Worm (Caenorhabditis elegans) whole organism, L3 larva: ENCODE data around the gene cnc-11.

ENCODE experiments used
- R02D3.7 ChIP-seq: fragments of 150-350 bp; optimal IDR thresholded peaks from 2 replicates; lab custom pipeline; 2014; ENCODE audit warnings: missing biosample characterization, missing genetic modification characterization
- aly-2 ChIP-seq: fragments of 150-350 bp; optimal IDR thresholded peaks from 2 replicates; lab custom pipeline; 2014; ENCODE audit warnings: missing biosample characterization, missing genetic modification characterization
- ama-1 ChIP-seq: fragments of 150-350 bp; optimal IDR thresholded peaks from 2 replicates; lab custom pipeline; 2018
- ceh-16 ChIP-seq: sonication (generic microtip); optimal IDR thresholded peaks from 2 replicates; lab custom pipeline; 2017; ENCODE audit warnings: missing biosample characterization, missing genetic modification characterization
- ceh-28 ChIP-seq: fragments of 150-350 bp; optimal IDR thresholded peaks from 2 replicates; lab custom pipeline; 2014; ENCODE audit warnings: missing biosample characterization, missing genetic modification reagents, missing genetic modification characterization
- ceh-82 ChIP-seq: fragments of 150-350 bp; optimal IDR thresholded peaks from 2 replicates; lab custom pipeline; 2014; ENCODE audit warnings: missing biosample characterization, missing genetic modification characterization
- ceh-9 ChIP-seq: sonication (generic microtip); optimal IDR thresholded peaks from 2 replicates; lab custom pipeline; 2018; ENCODE audit warnings: missing biosample characterization, missing genetic modification characterization
- egl-5 ChIP-seq: fragments of 150-350 bp; optimal IDR thresholded peaks from 2 replicates; lab custom pipeline; 2017; ENCODE audit warnings: missing biosample characterization, missing genetic modification reagents, missing genetic modification characterization, inconsistent platforms
- elt-1 ChIP-seq: fragments of 150-350 bp; optimal IDR thresholded peaks from 2 replicates; lab custom pipeline; 2014; ENCODE audit warnings: missing biosample characterization, missing genetic modification characterization
- elt-2 ChIP-seq: sonication (generic microtip); optimal IDR thresholded peaks from 2 replicates; lab custom pipeline; 2016; ENCODE audit warnings: missing genetic modification reagents, mild to moderate bottlenecking, missing genetic modification characterization, missing compliant biosample characterization
- elt-3 ChIP-seq, 3 experiments: fragments of 150-350 bp in 1 of 3; sonication (generic microtip) in 2 of 3; optimal IDR thresholded peaks; 2 replicates in 2 of 3; 4 replicates in 1 of 3; lab custom pipeline; 2014 to 2017; ENCODE audit warnings: missing biosample characterization in 3 of 3, missing genetic modification characterization in 3 of 3
- fkh-10 ChIP-seq: sonication (generic microtip); optimal IDR thresholded peaks from 2 replicates; lab custom pipeline; 2017; ENCODE audit warnings: missing biosample characterization, missing genetic modification reagents, missing genetic modification characterization
- fkh-2 ChIP-seq: fragments of 150-350 bp; optimal IDR thresholded peaks from 2 replicates; lab custom pipeline; 2014; ENCODE audit warnings: missing biosample characterization, missing genetic modification reagents, missing genetic modification characterization
- fos-1 ChIP-seq: fragments of 150-350 bp; optimal IDR thresholded peaks from 2 replicates; lab custom pipeline; 2014; ENCODE audit warnings: missing biosample characterization, missing genetic modification characterization
- hmg-11 ChIP-seq: sonication (generic microtip); optimal IDR thresholded peaks from 2 replicates; lab custom pipeline; 2016; ENCODE audit warnings: missing genetic modification characterization, missing compliant biosample characterization
- jun-1 ChIP-seq: fragments of 150-350 bp; optimal IDR thresholded peaks from 2 replicates; lab custom pipeline; 2014; ENCODE audit warnings: missing biosample characterization, missing genetic modification reagents, missing genetic modification characterization
- lin-15B ChIP-seq: fragments of 150-350 bp; optimal IDR thresholded peaks from 2 replicates; lab custom pipeline; 2014; ENCODE audit warnings: missing biosample characterization, missing genetic modification characterization
- lin-39 ChIP-seq: fragments of 150-350 bp; optimal IDR thresholded peaks from 2 replicates; lab custom pipeline; 2018; ENCODE audit warnings: missing biosample characterization, missing genetic modification reagents, missing genetic modification characterization
- lsy-12 ChIP-seq: sonication (generic microtip); optimal IDR thresholded peaks from 2 replicates; lab custom pipeline; 2016; ENCODE audit warnings: mild to moderate bottlenecking, missing genetic modification characterization, missing compliant biosample characterization
- mdl-1 ChIP-seq: fragments of 150-350 bp; optimal IDR thresholded peaks from 2 replicates; lab custom pipeline; 2014; ENCODE audit warnings: missing biosample characterization, missing genetic modification characterization
- mml-1 ChIP-seq: fragments of 150-350 bp; sonication (generic microtip); optimal IDR thresholded peaks from 3 replicates; lab custom pipeline; 2014; ENCODE audit warnings: missing biosample characterization, missing genetic modification characterization
- nfya-1 ChIP-seq: sonication (generic microtip); optimal IDR thresholded peaks from 2 replicates; lab custom pipeline; 2017; ENCODE audit warnings: missing genetic modification characterization, mild to moderate bottlenecking, missing compliant biosample characterization, antibody characterized with exemption, moderate library complexity; ENCODE audit not compliant: insufficient read depth
- nhr-11 ChIP-seq: fragments of 150-350 bp; optimal IDR thresholded peaks from 2 replicates; lab custom pipeline; 2014; ENCODE audit warnings: missing biosample characterization, missing genetic modification characterization
- nhr-12 ChIP-seq: fragments of 150-350 bp; optimal IDR thresholded peaks from 2 replicates; lab custom pipeline; 2014; ENCODE audit warnings: missing biosample characterization, missing genetic modification characterization
- nhr-23 ChIP-seq: fragments of 150-350 bp; optimal IDR thresholded peaks from 2 replicates; lab custom pipeline; 2014; ENCODE audit warnings: missing biosample characterization, missing genetic modification reagents, missing genetic modification characterization
- nhr-28 ChIP-seq: fragments of 150-350 bp; optimal IDR thresholded peaks from 2 replicates; lab custom pipeline; 2014; ENCODE audit warnings: missing biosample characterization, missing genetic modification characterization
- nhr-43 ChIP-seq: sonication (generic microtip); optimal IDR thresholded peaks from 2 replicates; lab custom pipeline; 2016; ENCODE audit warnings: mild to moderate bottlenecking, missing genetic modification characterization, missing compliant biosample characterization; ENCODE audit not compliant: poor library complexity, severe bottlenecking
- nhr-67 ChIP-seq: fragments of 150-350 bp; optimal IDR thresholded peaks from 2 replicates; lab custom pipeline; 2014; ENCODE audit warnings: missing biosample characterization, missing genetic modification characterization
- nhr-76 ChIP-seq: fragments of 150-350 bp; sonication (generic microtip); optimal IDR thresholded peaks from 5 replicates; lab custom pipeline; 2014; ENCODE audit warnings: missing biosample characterization, missing genetic modification characterization
- nhr-77 ChIP-seq: fragments of 150-350 bp; optimal IDR thresholded peaks from 2 replicates; lab custom pipeline; 2014; ENCODE audit warnings: missing biosample characterization, missing genetic modification characterization
- pha-4 ChIP-seq: fragments of 150-350 bp; optimal IDR thresholded peaks from 2 replicates; lab custom pipeline; 2014; ENCODE audit warnings: missing biosample characterization, missing genetic modification reagents, missing genetic modification characterization
- pqm-1 ChIP-seq: fragments of 150-350 bp; optimal IDR thresholded peaks from 2 replicates; lab custom pipeline; 2017; ENCODE audit warnings: missing biosample characterization, missing genetic modification characterization, inconsistent platforms
- sea-2 ChIP-seq: fragments of 150-350 bp; sonication (generic microtip); optimal IDR thresholded peaks from 4 replicates; lab custom pipeline; 2014; ENCODE audit warnings: missing biosample characterization, missing genetic modification reagents, missing genetic modification characterization
- skn-1 ChIP-seq: fragments of 150-350 bp; optimal IDR thresholded peaks from 2 replicates; lab custom pipeline; 2014; ENCODE audit warnings: missing biosample characterization, missing genetic modification characterization
- snpc-4 ChIP-seq: fragments of 150-350 bp; optimal IDR thresholded peaks from 2 replicates; lab custom pipeline; 2014; ENCODE audit warnings: missing biosample characterization, missing genetic modification characterization
- tbx-2 ChIP-seq: sonication (generic microtip); optimal IDR thresholded peaks from 2 replicates; lab custom pipeline; 2016; ENCODE audit warnings: mild to moderate bottlenecking, missing genetic modification characterization, missing compliant biosample characterization
- zag-1 ChIP-seq: fragments of 150-350 bp; optimal IDR thresholded peaks from 2 replicates; lab custom pipeline; 2014; ENCODE audit warnings: missing biosample characterization, missing genetic modification characterization
- ztf-11 ChIP-seq: fragments of 150-350 bp; optimal IDR thresholded peaks from 2 replicates; lab custom pipeline; 2014; ENCODE audit warnings: missing biosample characterization, missing genetic modification characterization
- ztf-4 ChIP-seq: fragments of 150-350 bp; optimal IDR thresholded peaks from 2 replicates; lab custom pipeline; 2014; ENCODE audit warnings: missing biosample characterization, missing genetic modification characterization

cnc-11 gene

ce11 chrV:1468905-1469304 lies 26.8 kb downstream of the cnc-11 start:
- TF ChIP-seq lsy-12 (tag; lab: Kevin White, UChicago) (no peak), nhr-23 (tag; lab: Kevin White, UChicago) (no peak)

ce11 chrV:1471078-1471969 lies 29.2 kb downstream of the cnc-11 start:
- TF ChIP-seq nfya-1 = peak; percentile 81
- TF ChIP-seq lin-39 (tag; lab: Kevin White, UChicago) = peak; percentile 35
- no peak for TF ChIP-seq jun-1 (tag; lab: Kevin White, UChicago)
- no peak for TF ChIP-seq aly-2 (tag; lab: Kevin White, UChicago)
- peak; percentile 10 for TF ChIP-seq snpc-4 (tag; lab: Kevin White, UChicago)
- TF ChIP-seq nhr-43 (tag; lab: Kevin White, UChicago) = peak; percentile 43
- TF ChIP-seq lin-15B (tag; lab: Kevin White, UChicago) = peak; percentile 86
- TF ChIP-seq pqm-1 = peak; percentile 24
- peak; percentile 27 for TF ChIP-seq elt-2 (tag; lab: Kevin White, UChicago)
- peak; percentile 30 for TF ChIP-seq elt-1
- no peak for TF ChIP-seq ztf-11
- no peak for TF ChIP-seq nhr-77 (tag; lab: Kevin White, UChicago)
- no peak for TF ChIP-seq ztf-4 (tag; lab: Kevin White, UChicago)
- peak; percentile 48 for TF ChIP-seq ceh-28 (tag; lab: Kevin White, UChicago)
- no peak for TF ChIP-seq mml-1
- TF ChIP-seq tbx-2 (tag; lab: Kevin White, UChicago) = no peak
- TF ChIP-seq sea-2 (GFP tag; lab: Kevin White, UChicago) = no peak
- TF ChIP-seq fos-1 (tag; lab: Kevin White, UChicago) = no peak
- no peak for TF ChIP-seq nhr-28 (tag; lab: Kevin White, UChicago)
- no peak for TF ChIP-seq R02D3.7 (tag; lab: Kevin White, UChicago)
- TF ChIP-seq skn-1 = peak; percentile 95
- TF ChIP-seq ceh-82 (tag; lab: Kevin White, UChicago) = no peak
- TF ChIP-seq hmg-11 = no peak
- TF ChIP-seq nhr-12 = no peak
- peak; percentile 35 for TF ChIP-seq fkh-10 (GFP tag; lab: Kevin White, UChicago)
- TF ChIP-seq ceh-16 (tag; lab: Kevin White, UChicago) = no peak
- TF ChIP-seq mdl-1 = no peak
- TF ChIP-seq ama-1 (lab: Kevin White, UChicago) = no peak
- no peak for TF ChIP-seq nhr-11 (tag; lab: Kevin White, UChicago)
- peak; percentile 62 for TF ChIP-seq egl-5 (tag; lab: Kevin White, UChicago)
- TF ChIP-seq elt-3 (tag; optimal IDR thresholded peaks at IDR 0.05; lab: Kevin White, UChicago) = no peak
- no peak for TF ChIP-seq ceh-9 (tag; lab: Kevin White, UChicago)
- peak; percentile 74 for TF ChIP-seq pha-4
- TF ChIP-seq lsy-12 (tag; lab: Kevin White, UChicago) = no peak
- TF ChIP-seq nhr-23 (tag; lab: Kevin White, UChicago) = peak; percentile 83
- TF ChIP-seq nhr-67 (tag; lab: Kevin White, UChicago) = no peak
- peak; percentile 9 for TF ChIP-seq fkh-2 (tag; lab: Kevin White, UChicago)
- TF ChIP-seq nhr-76 = no peak

ce11 chrV:1471977-1472376 lies 29.8 kb downstream of the cnc-11 start:
- TF ChIP-seq zag-1 (tag; lab: Kevin White, UChicago) (no peak), sea-2 (GFP tag; lab: Kevin White, UChicago) (no peak), ceh-9 (tag; lab: Kevin White, UChicago) (no peak), nhr-77 (tag; lab: Kevin White, UChicago) (no peak), ztf-4 (tag; lab: Kevin White, UChicago) (no peak), nhr-67 (tag; lab: Kevin White, UChicago) (no peak)
